Worm (Caenorhabditis elegans) whole organism, L3 larva: ENCODE measurements around the gene Y81G3A.2.
"Not testable (repeated sequence)": the region's sequence is repeated elsewhere in the genome, so short reads cannot be mapped to it uniquely, and the experiment has no call there.

Experiments
- R02D3.7 ChIP-seq: fragments of 150-350 bp; optimal IDR thresholded peaks from 2 replicates; lab custom pipeline; 2014; ENCODE audit warnings: missing biosample characterization, missing genetic modification characterization
- ceh-16 ChIP-seq: sonication (generic microtip); optimal IDR thresholded peaks from 2 replicates; lab custom pipeline; 2017; ENCODE audit warnings: missing biosample characterization, missing genetic modification characterization
- ceh-28 ChIP-seq: fragments of 150-350 bp; optimal IDR thresholded peaks from 2 replicates; lab custom pipeline; 2014; ENCODE audit warnings: missing biosample characterization, missing genetic modification reagents, missing genetic modification characterization
- daf-12 ChIP-seq: fragments of 150-350 bp; optimal IDR thresholded peaks from 2 replicates; lab custom pipeline; 2014; ENCODE audit warnings: missing biosample characterization, missing genetic modification reagents, missing genetic modification characterization
- egl-27 ChIP-seq: sonication (generic microtip); optimal IDR thresholded peaks from 4 replicates; lab custom pipeline; 2017; ENCODE audit warnings: missing biosample characterization, missing genetic modification reagents, missing genetic modification characterization
- egl-5 ChIP-seq: fragments of 150-350 bp; optimal IDR thresholded peaks from 2 replicates; lab custom pipeline; 2017; ENCODE audit warnings: missing biosample characterization, missing genetic modification reagents, missing genetic modification characterization, inconsistent platforms
- elt-3 ChIP-seq, 3 experiments: fragments of 150-350 bp in 1 of 3; sonication (generic microtip) in 2 of 3; optimal IDR thresholded peaks; 2 replicates in 2 of 3; 4 replicates in 1 of 3; lab custom pipeline; 2014 to 2017; ENCODE audit warnings: missing biosample characterization in 3 of 3, missing genetic modification characterization in 3 of 3
- fkh-10 ChIP-seq: sonication (generic microtip); optimal IDR thresholded peaks from 2 replicates; lab custom pipeline; 2017; ENCODE audit warnings: missing biosample characterization, missing genetic modification reagents, missing genetic modification characterization
- fos-1 ChIP-seq: fragments of 150-350 bp; optimal IDR thresholded peaks from 2 replicates; lab custom pipeline; 2014; ENCODE audit warnings: missing biosample characterization, missing genetic modification characterization
- hmg-11 ChIP-seq: sonication (generic microtip); optimal IDR thresholded peaks from 2 replicates; lab custom pipeline; 2016; ENCODE audit warnings: missing genetic modification characterization, missing compliant biosample characterization
- lin-15B ChIP-seq: fragments of 150-350 bp; optimal IDR thresholded peaks from 2 replicates; lab custom pipeline; 2014; ENCODE audit warnings: missing biosample characterization, missing genetic modification characterization
- lin-39 ChIP-seq: fragments of 150-350 bp; optimal IDR thresholded peaks from 2 replicates; lab custom pipeline; 2018; ENCODE audit warnings: missing biosample characterization, missing genetic modification reagents, missing genetic modification characterization
- mdl-1 ChIP-seq: fragments of 150-350 bp; optimal IDR thresholded peaks from 2 replicates; lab custom pipeline; 2014; ENCODE audit warnings: missing biosample characterization, missing genetic modification characterization
- mml-1 ChIP-seq: fragments of 150-350 bp; sonication (generic microtip); optimal IDR thresholded peaks from 3 replicates; lab custom pipeline; 2014; ENCODE audit warnings: missing biosample characterization, missing genetic modification characterization
- nfya-1 ChIP-seq: sonication (generic microtip); optimal IDR thresholded peaks from 2 replicates; lab custom pipeline; 2017; ENCODE audit warnings: missing genetic modification characterization, mild to moderate bottlenecking, missing compliant biosample characterization, antibody characterized with exemption, moderate library complexity; ENCODE audit not compliant: insufficient read depth
- nhr-11 ChIP-seq: fragments of 150-350 bp; optimal IDR thresholded peaks from 2 replicates; lab custom pipeline; 2014; ENCODE audit warnings: missing biosample characterization, missing genetic modification characterization
- nhr-237 ChIP-seq: fragments of 150-350 bp; optimal IDR thresholded peaks from 2 replicates; lab custom pipeline; 2014; ENCODE audit warnings: missing biosample characterization, missing genetic modification characterization
- nhr-28 ChIP-seq: fragments of 150-350 bp; optimal IDR thresholded peaks from 2 replicates; lab custom pipeline; 2014; ENCODE audit warnings: missing biosample characterization, missing genetic modification characterization
- nhr-43 ChIP-seq: sonication (generic microtip); optimal IDR thresholded peaks from 2 replicates; lab custom pipeline; 2016; ENCODE audit warnings: mild to moderate bottlenecking, missing genetic modification characterization, missing compliant biosample characterization; ENCODE audit not compliant: poor library complexity, severe bottlenecking
- nhr-77 ChIP-seq: fragments of 150-350 bp; optimal IDR thresholded peaks from 2 replicates; lab custom pipeline; 2014; ENCODE audit warnings: missing biosample characterization, missing genetic modification characterization
- pha-4 ChIP-seq: fragments of 150-350 bp; optimal IDR thresholded peaks from 2 replicates; lab custom pipeline; 2014; ENCODE audit warnings: missing biosample characterization, missing genetic modification reagents, missing genetic modification characterization
- skn-1 ChIP-seq: fragments of 150-350 bp; optimal IDR thresholded peaks from 2 replicates; lab custom pipeline; 2014; ENCODE audit warnings: missing biosample characterization, missing genetic modification characterization
- snpc-4 ChIP-seq: fragments of 150-350 bp; optimal IDR thresholded peaks from 2 replicates; lab custom pipeline; 2014; ENCODE audit warnings: missing biosample characterization, missing genetic modification characterization
- unc-39 ChIP-seq: sonication (generic microtip); optimal IDR thresholded peaks from 4 replicates; lab custom pipeline; 2017; ENCODE audit warnings: missing biosample characterization, missing genetic modification characterization
- unc-62 ChIP-seq: fragments of 150-350 bp; sonication (generic microtip); optimal IDR thresholded peaks from 4 replicates; lab custom pipeline; 2014; ENCODE audit warnings: missing biosample characterization, missing genetic modification reagents, missing genetic modification characterization
- zag-1 ChIP-seq: fragments of 150-350 bp; optimal IDR thresholded peaks from 2 replicates; lab custom pipeline; 2014; ENCODE audit warnings: missing biosample characterization, missing genetic modification characterization
- ztf-11 ChIP-seq: fragments of 150-350 bp; optimal IDR thresholded peaks from 2 replicates; lab custom pipeline; 2014; ENCODE audit warnings: missing biosample characterization, missing genetic modification characterization
- ztf-4 ChIP-seq: fragments of 150-350 bp; optimal IDR thresholded peaks from 2 replicates; lab custom pipeline; 2014; ENCODE audit warnings: missing biosample characterization, missing genetic modification characterization

Gene Y81G3A.2

ce11 chrII:13080607-13081006 lies at the start of gene Y81G3A.2:
Gene Y81G3A.2, plus strand, starts transcription at chrII:13080907.
- not testable (repeated sequence) for TF ChIP-seq nhr-11, ztf-11, fkh-10

ce11 chrII:13031649-13032191 lies 49.0 kb upstream of the Y81G3A.2 start, which contains the start of gene F18A11.2:
Gene F18A11.2, plus strand, starts transcription at chrII:13031699.
- TF ChIP-seq nhr-28, skn-1, unc-39 (tag; lab: Kevin White, UChicago): not testable (repeated sequence)

- TF ChIP-seq pha-4 (tag; lab: Kevin White, UChicago): peak; percentile 38
- TF ChIP-seq lin-15B: peak; percentile 51
- no peak for TF ChIP-seq unc-39 (tag; lab: Kevin White, UChicago)
- peak; percentile 41 for TF ChIP-seq snpc-4 (tag; lab: Kevin White, UChicago)
- peak; percentile 32 for TF ChIP-seq nfya-1 (tag; lab: Kevin White, UChicago)
Measured at ce11 chrII:13036717-13037116, 44.0 kb upstream of the Y81G3A.2 start, which contains the start of gene F18A11.3. Gene F18A11.3, minus strand, starts transcription at chrII:13036841.

- TF ChIP-seq nhr-77; R02D3.7; nhr-237 (tag; lab: Kevin White, UChicago): not testable (repeated sequence)
Measured at ce11 chrII:13043433-13044054, 37.2 kb upstream of the Y81G3A.2 start, which contains the start of gene puf-6. Gene puf-6, minus strand, starts transcription at chrII:13043445.

ce11 chrII:13047106-13047505 lies 33.6 kb upstream of the Y81G3A.2 start, which contains the start of gene F42G4.7:
Gene F42G4.7, minus strand, starts transcription at chrII:13047290.
- TF ChIP-seq ceh-28 (tag; lab: Kevin White, UChicago): peak; percentile 67

- not testable (repeated sequence) for TF ChIP-seq mdl-1; ztf-4 (tag; lab: Kevin White, UChicago); skn-1 (tag; lab: Kevin White, UChicago)
Measured at ce11 chrII:13047609-13048008, 33.1 kb upstream of the Y81G3A.2 start, which contains the start of gene F42G4.2. Gene F42G4.2, plus strand, starts transcription at chrII:13047909.

ce11 chrII:13050050-13050449 lies 30.7 kb upstream of the Y81G3A.2 start:
- TF ChIP-seq nhr-11 (no peak), zag-1 (no peak), nhr-43 (tag; lab: Kevin White, UChicago) (no peak), daf-12 (tag; lab: Kevin White, UChicago) (no peak), ceh-16 (tag; lab: Kevin White, UChicago) (no peak), egl-27 (tag; lab: Kevin White, UChicago) (no peak), fos-1 (no peak), ceh-28 (tag; lab: Kevin White, UChicago) (no peak), fkh-10 (no peak), lin-39 (tag; lab: Kevin White, UChicago) (no peak), egl-5 (tag; lab: Kevin White, UChicago) (no peak), hmg-11 (tag; lab: Kevin White, UChicago) (no peak), mml-1 (no peak), unc-62 (GFP tag; lab: Kevin White, UChicago) (no peak), snpc-4 (tag; lab: Kevin White, UChicago) (no peak), skn-1 (tag; lab: Kevin White, UChicago) (no peak), pha-4 (tag; lab: Kevin White, UChicago) (no peak), lin-15B (no peak), elt-3 (tag; optimal IDR thresholded peaks at IDR 0.05; lab: Kevin White, UChicago) (no peak), R02D3.7 (no peak)
